Fruit fly (Drosophila melanogaster): ENCODE results near the gene Blos3.
A peak's percentile ranks its signal among the peaks of the same experiment; 100 is the strongest.

Gene Blos3

DNA sequence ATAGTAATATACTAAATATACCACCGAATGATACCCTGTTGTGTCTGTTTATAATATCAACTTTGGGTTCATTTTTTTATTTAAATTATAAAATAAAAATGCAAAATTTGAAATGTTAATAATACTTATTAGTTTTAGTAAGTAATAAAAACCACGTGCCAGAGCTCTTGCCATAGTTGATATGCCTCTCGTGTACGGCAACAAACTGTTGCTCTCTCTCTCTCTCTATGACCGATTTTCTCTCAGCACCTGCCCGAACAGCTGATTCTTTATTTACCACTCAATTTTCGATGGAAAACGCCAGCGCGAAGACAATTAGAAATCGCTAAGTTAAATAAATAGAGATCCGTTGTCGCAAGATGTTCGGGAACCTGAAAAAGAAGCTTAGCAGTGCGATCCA is 2.5 kb upstream of the Blos3 start, which contains the start of gene Dysb (continued):
- peak; percentile 93 for TF ChIP-seq zfh1 (GFP tag; IDR thresholded peaks at IDR 0.05)
- TF ChIP-seq CG9817 (tag; optimal IDR thresholded peaks at IDR 0.05): peak; percentile 79
- no peak for TF ChIP-seq p53 (GFP tag; optimal IDR thresholded peaks at IDR 0.05)
- no peak for TF ChIP-seq CG7963 (GFP tag; IDR thresholded peaks at IDR 0.05; ENCODE audit: partially characterized antibody)
- no peak; the same call in 1 of the 2 replicates for TF ChIP-seq sens-2 (GFP tag; IDR thresholded peaks at IDR 0.05)
- TF ChIP-seq CG15601 (tag; optimal IDR thresholded peaks at IDR 0.05): peak; percentile 86
- TF ChIP-seq ssp (GFP tag; IDR thresholded peaks at IDR 0.05): no peak; the same call in none of the 2 replicates
- TF ChIP-seq CG32532 (GFP tag; IDR thresholded peaks at IDR 0.05): peak; percentile 97
- peak; percentile 66 for TF ChIP-seq YL-1 (GFP tag; optimal IDR thresholded peaks at IDR 0.05)
- peak; percentile 91 for TF ChIP-seq CG18599 (GFP tag; optimal IDR thresholded peaks at IDR 0.05)
- peak; percentile 95 for TF ChIP-seq lab (GFP tag; optimal IDR thresholded peaks at IDR 0.05)
- TF ChIP-seq Dp (GFP tag; optimal IDR thresholded peaks at IDR 0.05): peak; percentile 12
- TF ChIP-seq CG9727 (GFP tag; optimal IDR thresholded peaks at IDR 0.05): peak; percentile 88
- peak; percentile 86 for TF ChIP-seq kah (GFP tag; optimal IDR thresholded peaks at IDR 0.05)
- no peak for TF ChIP-seq pan (optimal IDR thresholded peaks at IDR 0.05)
- TF ChIP-seq pan (GFP tag; optimal IDR thresholded peaks at IDR 0.05 in 1 of 2, IDR thresholded peaks at IDR 0.05 in 1 of 2): peak in 1 of 2 experiments; percentile 93
- no peak for TF ChIP-seq Lim3 (GFP tag; IDR thresholded peaks at IDR 0.05)
- peak; percentile 97 for TF ChIP-seq sens (GFP tag)
- TF ChIP-seq Atf6 (GFP tag; IDR thresholded peaks at IDR 0.05): peak; percentile 93
- no peak for TF ChIP-seq zen2 (GFP tag; IDR thresholded peaks at IDR 0.05; ENCODE audit: partially characterized antibody)
- no peak for TF ChIP-seq Scr (GFP tag; IDR thresholded peaks at IDR 0.05; ENCODE audit: partially characterized antibody)
- peak; percentile 33 for TF ChIP-seq Ets97D (GFP tag; optimal IDR thresholded peaks at IDR 0.05)
- TF ChIP-seq CG1529 (GFP tag; optimal IDR thresholded peaks at IDR 0.05): peak; percentile 75
- no peak; the same call in 2 of the 3 replicates for TF ChIP-seq sr (GFP tag; IDR thresholded peaks at IDR 0.05)
- TF ChIP-seq trem (tag; optimal IDR thresholded peaks at IDR 0.05): peak; percentile 72
- peak; percentile 54; the same call in 1 of the 2 replicates for TF ChIP-seq CG17612 (GFP tag; IDR thresholded peaks at IDR 0.05)
- peak; percentile 58 for TF ChIP-seq mirr (GFP tag; optimal IDR thresholded peaks at IDR 0.05)
- TF ChIP-seq ttk (GFP tag; IDR thresholded peaks at IDR 0.05): no peak; the same call in 1 of the 2 replicates
- peak; percentile 90 for TF ChIP-seq Gug (GFP tag; IDR thresholded peaks at IDR 0.05)
- peak; percentile 53 for TF ChIP-seq Atf-2 (GFP tag; optimal IDR thresholded peaks at IDR 0.05)
- TF ChIP-seq Meics (GFP tag; optimal IDR thresholded peaks at IDR 0.05): peak; percentile 89
- no peak for TF ChIP-seq Dad (GFP tag; optimal IDR thresholded peaks at IDR 0.05)
- TF ChIP-seq CG17385 (GFP tag; optimal IDR thresholded peaks at IDR 0.05): peak; percentile 88
- no peak; the same call in 2 of the 3 replicates for TF ChIP-seq CG11456 (GFP tag; IDR thresholded peaks at IDR 0.05)
- no peak for TF ChIP-seq CG1832 (GFP tag; optimal IDR thresholded peaks at IDR 0.05)
- TF ChIP-seq TFAM (GFP tag; optimal IDR thresholded peaks at IDR 0.05): peak; percentile 8
- TF ChIP-seq CG17568 (GFP tag; optimal IDR thresholded peaks at IDR 0.05): peak; percentile 86
- TF ChIP-seq Mes4 (GFP tag; optimal IDR thresholded peaks at IDR 0.05): peak; percentile 27
- peak; percentile 16 for TF ChIP-seq CG16863 (GFP tag; optimal IDR thresholded peaks at IDR 0.05)
- peak; percentile 54 for TF ChIP-seq cato (GFP tag; optimal IDR thresholded peaks at IDR 0.05; ENCODE audit: borderline replicate concordance)
- peak; percentile 86 for TF ChIP-seq dmrt11E (tag; optimal IDR thresholded peaks at IDR 0.05)
- peak; percentile 68 for TF ChIP-seq CG6854 (GFP tag; optimal IDR thresholded peaks at IDR 0.05)
- TF ChIP-seq salm (tag; optimal IDR thresholded peaks at IDR 0.05): peak; percentile 84
- peak in 1 of 2 experiments; percentile 63 for TF ChIP-seq insv (GFP tag; optimal IDR thresholded peaks at IDR 0.05)
- TF ChIP-seq tup (GFP tag; optimal IDR thresholded peaks at IDR 0.05): peak; percentile 53
- TF ChIP-seq ftz-f1 (GFP tag; optimal IDR thresholded peaks at IDR 0.05): peak; percentile 49
- peak; percentile 39 for TF ChIP-seq Dip3 (GFP tag; optimal IDR thresholded peaks at IDR 0.05)
- TF ChIP-seq sd (tag; optimal IDR thresholded peaks at IDR 0.05): peak; percentile 63
- peak; percentile 57 for TF ChIP-seq exex (tag; optimal IDR thresholded peaks at IDR 0.05)
- no peak for TF ChIP-seq disco-r (GFP tag; optimal IDR thresholded peaks at IDR 0.05)
- TF ChIP-seq Ada2b (GFP tag; IDR thresholded peaks at IDR 0.05): peak; percentile 88
